Worm (Caenorhabditis elegans) whole organism, L2 larva: ENCODE measurements around the gene lhpp-1.

ENCODE experiments used
- egl-27 ChIP-seq: sonication (generic microtip); optimal IDR thresholded peaks from 3 replicates; lab custom pipeline; 2017; ENCODE audit warnings: missing biosample characterization, missing genetic modification reagents, missing genetic modification characterization
- elt-3 ChIP-seq: sonication (generic microtip); optimal IDR thresholded peaks from 2 replicates; lab custom pipeline; 2017; ENCODE audit warnings: missing biosample characterization, missing genetic modification characterization
- mab-5 ChIP-seq: fragments of 150-350 bp; optimal IDR thresholded peaks from 2 replicates; lab custom pipeline; 2014; ENCODE audit warnings: missing biosample characterization, missing genetic modification characterization
- nhr-10 ChIP-seq: sonication (generic microtip); optimal IDR thresholded peaks from 2 replicates; lab custom pipeline; 2017; ENCODE audit warnings: missing biosample characterization, missing genetic modification characterization
- nhr-11 ChIP-seq: fragments of 150-350 bp; optimal IDR thresholded peaks from 2 replicates; lab custom pipeline; 2014; ENCODE audit warnings: missing biosample characterization, missing genetic modification characterization
- nhr-12 ChIP-seq: fragments of 150-350 bp; optimal IDR thresholded peaks from 2 replicates; lab custom pipeline; 2014; ENCODE audit warnings: missing biosample characterization, missing genetic modification characterization
- nhr-23 ChIP-seq: fragments of 150-350 bp; optimal IDR thresholded peaks from 2 replicates; lab custom pipeline; 2014; ENCODE audit warnings: missing biosample characterization, missing genetic modification reagents, missing genetic modification characterization
- nhr-237 ChIP-seq: fragments of 150-350 bp; optimal IDR thresholded peaks from 2 replicates; lab custom pipeline; 2014; ENCODE audit warnings: missing biosample characterization, missing genetic modification characterization
- nhr-77 ChIP-seq: fragments of 150-350 bp; optimal IDR thresholded peaks from 2 replicates; lab custom pipeline; 2014; ENCODE audit warnings: missing biosample characterization, missing genetic modification characterization
- sem-4 ChIP-seq: fragments of 150-350 bp; optimal IDR thresholded peaks from 2 replicates; lab custom pipeline; 2014; ENCODE audit warnings: missing biosample characterization, missing genetic modification reagents, missing genetic modification characterization
- skn-1 ChIP-seq: sonication (generic microtip); optimal IDR thresholded peaks from 2 replicates; lab custom pipeline; 2017; ENCODE audit warnings: missing biosample characterization, missing genetic modification characterization
- unc-39 ChIP-seq: fragments of 150-350 bp; optimal IDR thresholded peaks from 2 replicates; lab custom pipeline; 2014; ENCODE audit warnings: missing biosample characterization, missing genetic modification characterization
- unc-62 ChIP-seq: fragments of 150-350 bp; optimal IDR thresholded peaks from 2 replicates; lab custom pipeline; 2014; ENCODE audit warnings: missing biosample characterization, missing genetic modification reagents, missing genetic modification characterization
- zag-1 ChIP-seq: fragments of 150-350 bp; optimal IDR thresholded peaks from 2 replicates; lab custom pipeline; 2014; ENCODE audit warnings: missing biosample characterization, missing genetic modification characterization

DNA sequence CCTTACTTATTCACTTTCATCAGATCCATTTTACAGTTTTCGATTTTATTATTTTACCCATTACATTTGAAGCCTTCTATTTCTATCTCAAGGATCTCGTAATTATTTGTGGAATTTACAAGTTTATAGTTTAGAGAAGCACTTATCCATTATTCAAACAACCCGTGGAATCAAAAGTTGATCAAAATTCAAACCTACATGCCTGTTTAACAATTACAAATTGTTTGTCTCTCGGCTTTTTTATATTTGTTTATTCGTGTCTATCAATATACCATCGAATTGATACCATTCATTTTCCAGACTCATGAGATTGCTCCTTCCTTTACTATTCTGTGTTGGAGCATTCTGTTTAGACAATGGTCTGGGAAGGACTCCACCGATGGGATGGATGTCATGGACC, 24.7 kb downstream of the lhpp-1 start, which contains the start of gene gana-1:
- TF ChIP-seq egl-27 (tag; lab: Kevin White, UChicago) = no peak
- TF ChIP-seq unc-62 (GFP tag; lab: Kevin White, UChicago) = no peak
- TF ChIP-seq elt-3 (tag; lab: Kevin White, UChicago) = no peak
- TF ChIP-seq nhr-10 (tag; lab: Kevin White, UChicago) = no peak
- TF ChIP-seq nhr-237 = no peak
- TF ChIP-seq nhr-77 (tag; lab: Kevin White, UChicago) = no peak
- no peak for TF ChIP-seq nhr-12
- TF ChIP-seq nhr-11 (tag; lab: Kevin White, UChicago) = no peak
- TF ChIP-seq mab-5 = no peak
- no peak for TF ChIP-seq zag-1 (tag; lab: Kevin White, UChicago)
- no peak for TF ChIP-seq unc-39 (tag; lab: Kevin White, UChicago)
- no peak for TF ChIP-seq skn-1 (tag; lab: Kevin White, UChicago)
- no peak for TF ChIP-seq sem-4 (tag; lab: Kevin White, UChicago)
- no peak for TF ChIP-seq nhr-23 (tag; lab: Kevin White, UChicago)
